Fruit fly (Drosophila melanogaster) whole organism, embryonic: Measurements from ENCODE around the gene cysu.

Experiments used
- Aef1 ChIP-seq: fragments of 200-800 bp; sonication (Bioruptor generic); IDR thresholded peaks from 3 replicates; pipeline ENCODE4 v1.3.6; 2022; ENCODE audit warnings: missing biosample characterization, missing genetic modification characterization
- B-H1 ChIP-seq: fragments of 200-800 bp; sonication (Bioruptor generic); IDR thresholded peaks from 3 replicates; pipeline ENCODE4 v1.3.6; 2022; ENCODE audit warnings: missing biosample characterization, missing genetic modification characterization
- CG10431 ChIP-seq: fragments of 200-800 bp; sonication (Bioruptor generic); optimal IDR thresholded peaks from 3 replicates; lab custom pipeline; 2018; ENCODE audit warnings: missing biosample characterization, mild to moderate bottlenecking, missing genetic modification characterization
- CG11093 ChIP-seq: fragments of 200-800 bp; sonication (Bioruptor generic); IDR thresholded peaks from 3 replicates; pipeline ENCODE4 v1.3.6; 2022; ENCODE audit warnings: missing biosample characterization, missing genetic modification characterization
- CG11456 ChIP-seq: fragments of 200-800 bp; sonication (Bioruptor generic); IDR thresholded peaks from 3 replicates; pipeline ENCODE4 v1.3.6; 2022; ENCODE audit warnings: missing biosample characterization, missing genetic modification characterization
- CG12071 ChIP-seq: fragments of 200-800 bp; sonication (Bioruptor generic); optimal IDR thresholded peaks from 3 replicates; lab custom pipeline; 2018; ENCODE audit warnings: missing biosample characterization, mild to moderate bottlenecking, missing genetic modification characterization
- CG12219 ChIP-seq: fragments of 200-800 bp; sonication (Bioruptor generic); optimal IDR thresholded peaks from 3 replicates; lab custom pipeline; 2018; ENCODE audit warnings: missing biosample characterization, mild to moderate bottlenecking, missing genetic modification characterization
- CG12391 ChIP-seq: fragments of 200-800 bp; sonication (Bioruptor generic); optimal IDR thresholded peaks from 3 replicates; lab custom pipeline; 2018; ENCODE audit warnings: missing biosample characterization, mild to moderate bottlenecking, missing genetic modification characterization, moderate library complexity
- CG13624 ChIP-seq: fragments of 200-800 bp; sonication (Bioruptor generic); optimal IDR thresholded peaks from 2 replicates; lab custom pipeline; 2016; ENCODE audit warnings: missing biosample characterization, missing genetic modification characterization
- CG16813 ChIP-seq: fragments of 200-800 bp; sonication (Bioruptor generic); IDR thresholded peaks from 3 replicates; pipeline ENCODE4 v1.3.6; 2022; ENCODE audit warnings: missing biosample characterization, missing genetic modification characterization; ENCODE audit not compliant: partially characterized antibody
- CG18262 ChIP-seq: fragments of 200-800 bp; optimal IDR thresholded peaks from 3 replicates; lab custom pipeline; 2019; ENCODE audit warnings: missing biosample characterization, mild to moderate bottlenecking, missing genetic modification characterization, moderate library complexity
- CG2120 ChIP-seq: fragments of 200-800 bp; sonication (Bioruptor generic); optimal IDR thresholded peaks from 3 replicates; lab custom pipeline; 2016; ENCODE audit warnings: missing biosample characterization, missing genetic modification characterization
- CG3407 ChIP-seq: fragments of 200-800 bp; sonication (Bioruptor generic); optimal IDR thresholded peaks from 2 replicates; lab custom pipeline; 2018; ENCODE audit warnings: missing biosample characterization, mild to moderate bottlenecking, missing genetic modification characterization
- CG3847 ChIP-seq: fragments of 200-800 bp; sonication (Bioruptor generic); IDR thresholded peaks from 2 replicates; pipeline ENCODE4 v1.3.6; 2022; ENCODE audit warnings: missing biosample characterization, missing genetic modification characterization
- CG4730 ChIP-seq: fragments of 200-800 bp; sonication (Bioruptor generic); IDR thresholded peaks from 2 replicates; pipeline ENCODE4 v1.3.6; 2022; ENCODE audit warnings: missing biosample characterization, missing genetic modification characterization
- CG7928 ChIP-seq: fragments of 200-800 bp; sonication (Bioruptor generic); optimal IDR thresholded peaks from 2 replicates; lab custom pipeline; 2017; ENCODE audit warnings: missing biosample characterization, mild to moderate bottlenecking, missing genetic modification characterization
- CG8290 ChIP-seq, 3 experiments: fragments of 200-800 bp; sonication (Bioruptor generic); optimal IDR thresholded peaks; 2 replicates each; lab custom pipeline; 2016 to 2019; ENCODE audit warnings: missing biosample characterization in 3 of 3, missing genetic modification characterization in 3 of 3, mild to moderate bottlenecking in 2 of 3, moderate library complexity in 1 of 3
- Drgx ChIP-seq: fragments of 200-800 bp; sonication (Bioruptor generic); IDR thresholded peaks from 2 replicates; pipeline ENCODE4 v1.3.6; 2022; ENCODE audit warnings: missing biosample characterization, missing genetic modification characterization
- Elba2 ChIP-seq: fragments of 200-800 bp; sonication (Bioruptor generic); optimal IDR thresholded peaks from 3 replicates; lab custom pipeline; 2016; ENCODE audit warnings: missing biosample characterization, missing genetic modification characterization
- Jarid2 ChIP-seq: fragments of 200-800 bp; sonication (Bioruptor generic); optimal IDR thresholded peaks from 3 replicates; lab custom pipeline; 2017; ENCODE audit warnings: mild to moderate bottlenecking, missing biosample characterization, missing genetic modification reagents, missing genetic modification characterization
- Max ChIP-seq: fragments of 200-800 bp; sonication (Bioruptor generic); optimal IDR thresholded peaks from 2 replicates; lab custom pipeline; 2016; ENCODE audit warnings: missing biosample characterization, mild to moderate bottlenecking, missing genetic modification characterization
- Mrtf ChIP-seq: fragments of 200-800 bp; sonication (Bioruptor generic); IDR thresholded peaks from 3 replicates; pipeline ENCODE4 v1.3.6; 2022; ENCODE audit warnings: missing biosample characterization, missing genetic modification characterization
- NC2β ChIP-seq: fragments of 200-800 bp; sonication (Bioruptor generic); optimal IDR thresholded peaks from 2 replicates; lab custom pipeline; 2016; ENCODE audit warnings: missing biosample characterization, missing genetic modification characterization
- Nf-YC ChIP-seq: fragments of 200-800 bp; optimal IDR thresholded peaks from 3 replicates; lab custom pipeline; 2019; ENCODE audit warnings: missing biosample characterization, mild to moderate bottlenecking, missing genetic modification characterization, moderate library complexity
- abd-A ChIP-seq: fragments of 200-800 bp; sonication (Bioruptor generic); optimal IDR thresholded peaks from 3 replicates; lab custom pipeline; 2019; ENCODE audit warnings: missing biosample characterization, mild to moderate bottlenecking, missing genetic modification characterization, moderate library complexity
- chn ChIP-seq: fragments of 200-800 bp; sonication (Bioruptor generic); optimal IDR thresholded peaks from 2 replicates; lab custom pipeline; 2016; ENCODE audit warnings: missing biosample characterization, missing genetic modification characterization
- dmrt99B ChIP-seq: fragments of 200-800 bp; sonication (Bioruptor generic); optimal IDR thresholded peaks from 2 replicates; lab custom pipeline; 2018; ENCODE audit warnings: missing biosample characterization, mild to moderate bottlenecking, missing genetic modification characterization, moderate library complexity
- exex ChIP-seq: fragments of 200-800 bp; sonication (Bioruptor generic); optimal IDR thresholded peaks from 4 replicates; lab custom pipeline; 2018; ENCODE audit warnings: missing biosample characterization, mild to moderate bottlenecking, missing genetic modification characterization, moderate library complexity
- fd64A ChIP-seq: fragments of 200-800 bp; sonication (Bioruptor generic); optimal IDR thresholded peaks from 3 replicates; lab custom pipeline; 2018; ENCODE audit warnings: missing biosample characterization, mild to moderate bottlenecking, missing genetic modification characterization
- ftz-f1 ChIP-seq: fragments of 200-800 bp; sonication (Bioruptor generic); optimal IDR thresholded peaks from 2 replicates; lab custom pipeline; 2016; ENCODE audit warnings: missing biosample characterization, missing genetic modification characterization
- gce ChIP-seq: fragments of 200-800 bp; sonication (Bioruptor generic); IDR thresholded peaks from 3 replicates; pipeline ENCODE4 v1.3.6; 2022; ENCODE audit warnings: missing biosample characterization, missing genetic modification characterization
- hbn ChIP-seq: fragments of 200-800 bp; sonication (Bioruptor generic); IDR thresholded peaks from 2 replicates; pipeline ENCODE4 v1.3.6; 2022; ENCODE audit warnings: missing biosample characterization, missing genetic modification characterization; ENCODE audit not compliant: partially characterized antibody
- jing ChIP-seq: fragments of 200-800 bp; sonication (Bioruptor generic); optimal IDR thresholded peaks from 2 replicates; lab custom pipeline; 2018; ENCODE audit warnings: missing biosample characterization, mild to moderate bottlenecking, missing genetic modification characterization
- nom ChIP-seq: fragments of 200-800 bp; sonication (Bioruptor generic); optimal IDR thresholded peaks from 2 replicates; lab custom pipeline; 2017; ENCODE audit warnings: missing biosample characterization, missing genetic modification characterization, mild to moderate bottlenecking, moderate library complexity, missing genetic modification reagents
- oc ChIP-seq: fragments of 200-800 bp; sonication (Bioruptor generic); optimal IDR thresholded peaks from 2 replicates; lab custom pipeline; 2018; ENCODE audit warnings: missing biosample characterization, mild to moderate bottlenecking, missing genetic modification characterization, moderate library complexity
- ranshi ChIP-seq: fragments of 200-800 bp; sonication (Bioruptor generic); IDR thresholded peaks from 2 replicates; pipeline ENCODE4 v1.3.6; 2022; ENCODE audit warnings: missing biosample characterization, missing genetic modification characterization
- sob ChIP-seq: fragments of 200-800 bp; sonication (Bioruptor generic); IDR thresholded peaks from 2 replicates; pipeline ENCODE4 v1.3.6; 2022; ENCODE audit warnings: missing biosample characterization, missing genetic modification characterization
- tio ChIP-seq: fragments of 200-800 bp; sonication (Bioruptor generic); optimal IDR thresholded peaks from 2 replicates; lab custom pipeline; 2017; ENCODE audit warnings: missing biosample characterization, missing genetic modification characterization, inconsistent platforms
- wor ChIP-seq: fragments of 200-800 bp; sonication (Bioruptor generic); IDR thresholded peaks from 2 replicates; pipeline ENCODE4 v1.3.6; 2022; ENCODE audit warnings: missing biosample characterization, missing genetic modification characterization

cysu gene

dm6 chr3R:17420338-17420737, 5.2 kb upstream of the cysu start, which contains the start of gene CG42835:
Gene CG42835 (plus strand): TSS chr3R:17420638.
- TF ChIP-seq Max (GFP tag; lab: Kevin White, UChicago), result no peak
- no peak for TF ChIP-seq CG13624 (GFP tag; lab: Kevin White, UChicago)
- TF ChIP-seq CG12219 (GFP tag; lab: Kevin White, UChicago), result no peak
- no peak for TF ChIP-seq hbn (GFP tag; lab: Robert Waterston, UW)
- TF ChIP-seq Jarid2 (GFP tag; lab: Kevin White, UChicago), result no peak
- no peak for TF ChIP-seq ranshi (GFP tag; lab: Robert Waterston, UW)
- no peak for TF ChIP-seq gce (GFP tag; lab: Robert Waterston, UW)
- TF ChIP-seq wor (GFP tag; lab: Robert Waterston, UW), result no peak
- TF ChIP-seq ftz-f1 (GFP tag; lab: Kevin White, UChicago), result no peak
- no peak for TF ChIP-seq oc (tag; lab: Kevin White, UChicago)
- TF ChIP-seq CG7928, result no peak
- no peak for TF ChIP-seq CG18262 (tag; lab: Kevin White, UChicago)
- no peak for TF ChIP-seq tio (GFP tag; lab: Kevin White, UChicago)
- TF ChIP-seq CG4730 (GFP tag; lab: Robert Waterston, UW), result no peak
- no peak for TF ChIP-seq CG3407 (GFP tag; lab: Kevin White, UChicago)
- no peak for TF ChIP-seq fd64A (GFP tag; lab: Kevin White, UChicago)

dm6 chr3R:17422102-17422501, 3.5 kb upstream of the cysu start, which contains the start of gene CG14332:
Gene CG14332 (minus strand): TSS chr3R:17422202.
- TF ChIP-seq CG11093 (GFP tag; lab: Robert Waterston, UW), result no peak
- TF ChIP-seq sob (GFP tag; lab: Robert Waterston, UW), result no peak
- no peak for TF ChIP-seq abd-A (tag; lab: Kevin White, UChicago)
- no peak for TF ChIP-seq Aef1 (GFP tag; lab: Robert Waterston, UW)
- no peak for TF ChIP-seq jing (GFP tag; lab: Kevin White, UChicago)
- TF ChIP-seq CG3847 (GFP tag; lab: Robert Waterston, UW), result no peak
- no peak for TF ChIP-seq Mrtf
- TF ChIP-seq dmrt99B (tag; lab: Kevin White, UChicago), result no peak
- no peak for TF ChIP-seq CG8290 (GFP tag; optimal IDR thresholded peaks at IDR 0.05; lab: Kevin White, UChicago)
- no peak for TF ChIP-seq CG8290 (tag; optimal IDR thresholded peaks at IDR 0.05; lab: Kevin White, UChicago)

- TF ChIP-seq nom (GFP tag; lab: Kevin White, UChicago) (no peak), CG10431 (GFP tag; lab: Kevin White, UChicago) (peak; percentile 93)
Observed at dm6 chr3R:17426265-17426664, 697 bp downstream of the cysu start.

- TF ChIP-seq Drgx (GFP tag; lab: Robert Waterston, UW) (peak; percentile 68), Nf-YC (no peak)
Observed at dm6 chr3R:17430481-17430880, 4.9 kb downstream of the cysu start.

- no peak for TF ChIP-seq NC2β (GFP tag; lab: Kevin White, UChicago)
- no peak for TF ChIP-seq CG12391 (tag; lab: Kevin White, UChicago)
- no peak for TF ChIP-seq CG2120
- no peak for TF ChIP-seq CG16813 (GFP tag; lab: Robert Waterston, UW)
- no peak for TF ChIP-seq exex (tag; lab: Kevin White, UChicago)
- TF ChIP-seq CG12071, result no peak
- peak; percentile 31 for TF ChIP-seq Elba2 (GFP tag; lab: Kevin White, UChicago)
- 0 out of 3 replicates have a peak, but pooled peaks have one; percentile 9 for TF ChIP-seq CG11456 (GFP tag; lab: Robert Waterston, UW)
- TF ChIP-seq sob (GFP tag; lab: Robert Waterston, UW), result no peak
- no peak for TF ChIP-seq B-H1 (GFP tag; lab: Robert Waterston, UW)
- TF ChIP-seq chn (GFP tag; lab: Kevin White, UChicago), result no peak
- TF ChIP-seq hbn (GFP tag; lab: Robert Waterston, UW), result no peak
Observed at dm6 chr3R:17433117-17433516, 7.5 kb downstream of the cysu start.
